Fruit fly (Drosophila melanogaster) Kc167 (cell line): ENCODE data around the gene CG3349.

ENCODE experiments used
- Myc ChIP-seq: fragments of >200 bp; optimal IDR thresholded peaks from 2 replicates; lab custom pipeline; 2017; ENCODE audit warnings: missing external identifiers
- Sin3A ChIP-seq: fragments of >200 bp; optimal IDR thresholded peaks from 2 replicates; lab custom pipeline; 2018; ENCODE audit warnings: missing external identifiers
- h ChIP-seq: fragments of >200 bp; optimal IDR thresholded peaks from 3 replicates; lab custom pipeline; 2018; ENCODE audit warnings: missing external identifiers
- insv ChIP-seq: fragments of >200 bp; optimal IDR thresholded peaks from 3 replicates; lab custom pipeline; 2018; ENCODE audit warnings: missing external identifiers
- psq ChIP-seq: fragments of >200 bp; optimal IDR thresholded peaks from 2 replicates; lab custom pipeline; 2017; ENCODE audit warnings: missing external identifiers
- ttk ChIP-seq: sonication (Bioruptor generic); optimal IDR thresholded peaks from 2 replicates; lab custom pipeline; 2017; ENCODE audit warnings: missing external identifiers

Gene CG3349

DNA sequence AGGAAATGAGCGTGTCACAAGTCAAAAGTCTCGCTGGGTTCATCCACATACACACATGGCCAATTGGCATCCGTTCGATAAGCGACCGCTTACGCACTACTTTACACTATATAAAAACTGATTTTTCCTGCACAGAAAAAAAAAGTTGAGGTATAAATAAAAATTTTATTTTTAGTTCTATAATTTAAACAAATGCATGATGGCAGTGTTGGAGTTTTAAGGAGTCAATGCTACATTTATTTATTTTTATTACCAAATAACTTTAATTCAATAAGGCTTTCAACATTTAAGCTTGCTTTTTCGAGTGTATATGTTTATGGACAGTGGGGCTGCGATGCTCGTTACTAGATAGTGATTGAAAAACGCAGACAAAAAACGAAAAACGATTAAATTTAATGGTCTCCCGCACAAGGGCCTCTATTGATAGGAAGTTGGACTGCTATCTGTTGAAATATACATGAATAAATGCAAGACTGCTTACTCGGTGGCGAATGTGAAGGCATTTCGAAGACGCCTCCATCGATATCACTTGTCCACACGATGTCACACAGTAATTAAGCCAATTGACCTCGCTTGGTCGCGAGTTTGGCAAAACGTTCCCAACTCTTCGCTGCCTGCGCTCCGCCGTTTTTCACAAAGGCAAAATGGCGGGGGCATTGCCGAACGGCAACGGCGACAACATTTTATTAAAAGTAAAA is 32.4 kb downstream of the CG3349 start:
- TF ChIP-seq Myc (lab: Kevin White, UChicago) (no peak), Sin3A (lab: Kevin White, UChicago) (no peak), ttk (lab: Kevin White, UChicago) (no peak), psq (no peak), insv (lab: Kevin White, UChicago) (no peak), h (lab: Kevin White, UChicago) (no peak)

DNA sequence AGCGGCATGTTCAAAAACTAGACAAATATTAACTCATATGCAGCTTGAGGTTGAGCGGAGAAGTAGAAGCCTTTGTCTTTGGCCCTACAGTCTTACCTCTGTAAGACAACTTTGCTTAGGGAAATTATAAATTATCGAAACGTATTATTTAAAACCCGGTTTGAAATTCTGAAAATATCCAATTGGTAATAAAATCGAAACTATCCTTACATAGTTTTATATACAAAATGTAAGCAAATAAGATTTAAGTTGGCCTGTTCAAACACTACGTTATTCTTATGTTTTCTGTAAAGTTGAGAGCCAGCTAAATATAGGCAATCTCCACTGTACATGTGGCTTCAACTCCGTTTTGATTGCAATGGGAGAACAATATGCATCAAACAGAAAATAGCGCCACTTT is 33.9 kb downstream of the CG3349 start:
- TF ChIP-seq psq (no peak), h (lab: Kevin White, UChicago) (no peak), Sin3A (lab: Kevin White, UChicago) (no peak), ttk (lab: Kevin White, UChicago) (no peak), Myc (lab: Kevin White, UChicago) (no peak), insv (lab: Kevin White, UChicago) (no peak)

DNA sequence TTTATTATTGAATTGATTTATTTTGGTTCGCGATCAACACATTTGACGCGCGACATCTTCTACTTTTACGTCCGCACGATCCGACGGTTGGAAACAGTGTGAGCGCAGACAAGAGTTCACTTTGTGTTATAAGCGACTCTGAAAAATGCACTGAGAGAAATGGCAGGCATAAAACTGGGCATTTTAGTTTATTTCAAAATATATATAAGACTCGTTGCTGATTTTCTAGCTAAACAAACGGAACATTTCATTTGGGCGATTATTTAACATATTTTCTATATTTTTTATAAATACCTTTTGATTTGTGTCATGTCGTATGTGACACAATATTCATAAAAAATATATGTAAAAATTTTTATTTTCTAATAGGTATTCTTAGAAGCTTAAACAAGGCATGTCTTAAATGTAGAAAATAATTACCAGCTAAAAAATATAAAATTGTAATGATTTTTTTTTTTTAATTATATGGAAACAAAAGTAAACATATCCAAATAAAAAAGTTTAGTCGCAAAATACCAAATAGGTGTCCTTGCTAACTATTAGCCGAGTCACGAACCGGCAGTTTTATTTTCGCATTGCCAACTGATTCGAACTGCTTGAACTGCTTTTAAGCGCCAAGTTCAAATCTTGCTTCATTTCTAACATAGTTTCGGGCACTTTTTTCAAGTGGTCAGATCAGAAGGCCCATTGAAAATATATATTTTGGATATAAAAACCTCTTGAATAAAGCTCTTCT is 34.7 kb downstream of the CG3349 start, which contains the start of gene Reck:
Reck (minus strand) TSS at position 106 of the 736 bp plus-strand sequence.
- TF ChIP-seq Sin3A (lab: Kevin White, UChicago) (no peak), insv (lab: Kevin White, UChicago) (no peak), psq (no peak), h (lab: Kevin White, UChicago) (no peak), ttk (lab: Kevin White, UChicago) (no peak), Myc (lab: Kevin White, UChicago) (no peak)

DNA sequence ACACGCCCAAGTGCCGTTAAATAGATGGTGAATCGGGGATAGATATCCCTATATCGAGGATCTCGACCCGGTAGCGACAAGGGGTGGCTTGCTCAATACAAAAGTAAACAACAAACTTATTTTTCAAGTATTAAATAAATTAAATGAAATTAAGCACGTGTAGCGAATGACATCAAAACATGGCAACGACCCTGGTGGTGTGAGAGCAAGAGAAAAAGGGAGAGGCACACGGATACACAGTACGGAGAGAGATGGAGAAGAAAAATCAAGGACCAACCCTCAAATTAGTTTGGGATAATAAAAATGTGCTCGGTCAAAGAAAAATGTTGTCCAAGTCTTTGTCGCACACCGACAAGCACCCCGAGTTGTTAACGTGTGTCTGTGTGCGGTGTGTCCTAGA is 41.6 kb downstream of the CG3349 start:
- TF ChIP-seq Myc (lab: Kevin White, UChicago) (no peak), ttk (lab: Kevin White, UChicago) (no peak), insv (lab: Kevin White, UChicago) (no peak), Sin3A (lab: Kevin White, UChicago) (no peak), h (lab: Kevin White, UChicago) (no peak), psq (no peak)

DNA sequence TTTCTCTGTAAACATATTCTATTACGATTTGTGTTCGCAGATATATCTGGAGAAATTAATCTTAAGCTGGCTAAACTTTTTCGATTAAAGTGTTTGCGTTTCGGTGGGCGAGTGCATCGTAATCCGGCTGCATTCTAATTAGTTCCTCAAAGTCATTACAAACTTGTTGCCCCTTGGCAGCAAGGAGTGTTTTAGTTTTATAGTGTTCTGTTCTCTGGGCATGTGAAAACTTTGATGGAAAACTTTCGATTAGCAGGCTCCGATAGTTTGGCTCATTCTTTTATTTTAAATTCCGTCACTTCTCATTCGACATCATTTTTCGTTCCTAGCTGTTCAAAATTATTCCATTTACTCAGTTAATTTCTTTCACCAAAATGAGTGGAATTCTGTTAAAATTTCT is 43.8 kb downstream of the CG3349 start, which contains the start of gene CG32148:
CG32148 (plus strand) TSS at position 301 of the 400 bp plus-strand sequence.
- TF ChIP-seq insv (lab: Kevin White, UChicago), result no peak
- TF ChIP-seq Myc (lab: Kevin White, UChicago), result no peak
- TF ChIP-seq ttk (lab: Kevin White, UChicago), result no peak
- no peak for TF ChIP-seq Sin3A (lab: Kevin White, UChicago)
- no peak for TF ChIP-seq h (lab: Kevin White, UChicago)
- TF ChIP-seq psq, result no peak

DNA sequence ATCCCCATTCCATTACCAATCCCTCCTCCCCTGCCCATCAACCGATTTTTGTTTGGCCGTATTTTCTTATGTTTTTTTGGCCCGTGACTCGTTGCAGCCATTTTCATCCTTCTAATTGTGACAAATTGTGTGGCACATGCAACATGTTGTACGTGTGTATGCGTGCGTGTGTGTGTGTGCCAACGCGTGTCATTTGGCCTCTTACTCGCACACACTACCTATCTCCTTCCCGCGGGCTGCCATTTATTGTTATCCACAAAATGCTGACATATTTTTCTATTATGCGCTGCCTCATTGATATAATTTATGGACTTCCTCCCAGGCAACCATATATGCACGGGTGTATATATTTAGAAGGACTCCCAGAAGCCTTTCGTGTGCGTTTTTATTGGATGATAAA is 52.4 kb downstream of the CG3349 start:
- TF ChIP-seq ttk (lab: Kevin White, UChicago), result no peak
- no peak for TF ChIP-seq Sin3A (lab: Kevin White, UChicago)
- no peak for TF ChIP-seq psq
- no peak for TF ChIP-seq Myc (lab: Kevin White, UChicago)
- no peak for TF ChIP-seq insv (lab: Kevin White, UChicago)
- TF ChIP-seq h (lab: Kevin White, UChicago), result no peak
